Worm (Caenorhabditis elegans): ENCODE results near the gene mans-3.

ce11 chrX:5218323-5218722, 53.1 kb downstream of the mans-3 start:
- no peak for TF ChIP-seq R02D3.7 (tag; optimal IDR thresholded peaks at IDR 0.05)
- TF ChIP-seq pha-4 (tag; optimal IDR thresholded peaks at IDR 0.05): no peak
- TF ChIP-seq ceh-28 (tag; optimal IDR thresholded peaks at IDR 0.05): no peak
- no peak for TF ChIP-seq nhr-77 (tag; optimal IDR thresholded peaks at IDR 0.05)
- TF ChIP-seq nhr-25 (tag; optimal IDR thresholded peaks at IDR 0.05): no peak
- TF ChIP-seq fkh-10 (GFP tag; optimal IDR thresholded peaks at IDR 0.05): no peak
- TF ChIP-seq unc-39 (tag; optimal IDR thresholded peaks at IDR 0.05): no peak
- TF ChIP-seq daf-12 (tag; optimal IDR thresholded peaks at IDR 0.05): no peak
- no peak for TF ChIP-seq nhr-237 (tag; optimal IDR thresholded peaks at IDR 0.05)
- TF ChIP-seq elt-3 (tag; optimal IDR thresholded peaks at IDR 0.05): no peak
- TF ChIP-seq snpc-4 (tag; optimal IDR thresholded peaks at IDR 0.05): no peak
